Worm (Caenorhabditis elegans) whole organism, L3 larva: ENCODE results near the gene ZK1307.8.

Source experiments
- ceh-82 ChIP-seq: fragments of 150-350 bp; optimal IDR thresholded peaks from 2 replicates; lab custom pipeline; 2014; ENCODE audit warnings: missing biosample characterization, missing genetic modification characterization
- ceh-9 ChIP-seq: sonication (generic microtip); optimal IDR thresholded peaks from 2 replicates; lab custom pipeline; 2018; ENCODE audit warnings: missing biosample characterization, missing genetic modification characterization
- eor-1 ChIP-seq, 2 experiments: fragments of 150-350 bp; optimal IDR thresholded peaks; 2 replicates each; lab custom pipeline; 2014 to 2018; ENCODE audit warnings: missing biosample characterization in 2 of 2, missing genetic modification characterization in 2 of 2
- fkh-10 ChIP-seq: sonication (generic microtip); optimal IDR thresholded peaks from 2 replicates; lab custom pipeline; 2017; ENCODE audit warnings: missing biosample characterization, missing genetic modification reagents, missing genetic modification characterization
- lin-39 ChIP-seq: fragments of 150-350 bp; optimal IDR thresholded peaks from 2 replicates; lab custom pipeline; 2018; ENCODE audit warnings: missing biosample characterization, missing genetic modification reagents, missing genetic modification characterization
- mdl-1 ChIP-seq: fragments of 150-350 bp; optimal IDR thresholded peaks from 2 replicates; lab custom pipeline; 2014; ENCODE audit warnings: missing biosample characterization, missing genetic modification characterization
- nhr-11 ChIP-seq: fragments of 150-350 bp; optimal IDR thresholded peaks from 2 replicates; lab custom pipeline; 2014; ENCODE audit warnings: missing biosample characterization, missing genetic modification characterization
- nhr-23 ChIP-seq: fragments of 150-350 bp; optimal IDR thresholded peaks from 2 replicates; lab custom pipeline; 2014; ENCODE audit warnings: missing biosample characterization, missing genetic modification reagents, missing genetic modification characterization
- snpc-4 ChIP-seq: fragments of 150-350 bp; optimal IDR thresholded peaks from 2 replicates; lab custom pipeline; 2014; ENCODE audit warnings: missing biosample characterization, missing genetic modification characterization
- zag-1 ChIP-seq: fragments of 150-350 bp; optimal IDR thresholded peaks from 2 replicates; lab custom pipeline; 2014; ENCODE audit warnings: missing biosample characterization, missing genetic modification characterization
- ztf-4 ChIP-seq: fragments of 150-350 bp; optimal IDR thresholded peaks from 2 replicates; lab custom pipeline; 2014; ENCODE audit warnings: missing biosample characterization, missing genetic modification characterization

ce11 chrII:9621121-9621520 is 3.3 kb upstream of the ZK1307.8 start:
- TF ChIP-seq mdl-1: no peak
- TF ChIP-seq zag-1 (tag; lab: Kevin White, UChicago): no peak
- TF ChIP-seq ceh-9 (tag; lab: Kevin White, UChicago): no peak
- no peak for TF ChIP-seq nhr-11 (tag; lab: Kevin White, UChicago)
- no peak for TF ChIP-seq ztf-4
- TF ChIP-seq lin-39: peak; percentile 52
- TF ChIP-seq fkh-10 (GFP tag; lab: Kevin White, UChicago): no peak
- no peak for TF ChIP-seq ceh-82
- TF ChIP-seq eor-1 (tag; optimal IDR thresholded peaks at IDR 0.05; lab: Kevin White, UChicago): no peak
- no peak for TF ChIP-seq snpc-4 (tag; lab: Kevin White, UChicago)
- no peak for TF ChIP-seq nhr-23 (tag; lab: Kevin White, UChicago)
